Fruit fly (Drosophila melanogaster) ovary, adult (tissue): ENCODE measurements around the gene Hmr.
"Not testable (repeated sequence)": the region's sequence is repeated elsewhere in the genome, so short reads cannot be mapped to it uniquely, and the experiment has no call there.

Source experiments
- CG17801 ChIP-seq: fragments of 200-800 bp; optimal IDR thresholded peaks from 2 replicates; lab custom pipeline; 2019; ENCODE audit warnings: missing biosample characterization, mild to moderate bottlenecking, missing genetic modification characterization, moderate library complexity; ENCODE audit not compliant: partially characterized antibody

The Hmr gene

dm6 chrX:10595813-10596212, at the start of gene Hmr, which contains the start of gene CG2124:
TSS of gene Hmr (minus strand) at chrX:10595855.
TSS of gene CG2124 (plus strand) at chrX:10596122.
- peak; percentile 7 for TF ChIP-seq CG17801

dm6 chrX:10642233-10642751, 46.6 kb upstream of the Hmr start:
- no peak for TF ChIP-seq CG17801

- no peak for TF ChIP-seq CG17801
Measured at dm6 chrX:10628874-10629273, 33.2 kb upstream of the Hmr start.

- TF ChIP-seq CG17801, result no peak
Measured at dm6 chrX:10627062-10627756, 31.6 kb upstream of the Hmr start, which contains the start of the genes CG9806 and X11Lbeta. TSS of gene CG9806 (minus strand) at chrX:10627112. TSS of gene X11Lbeta (plus strand) at chrX:10627737.

- TF ChIP-seq CG17801, result not testable (repeated sequence)
Measured at dm6 chrX:10623125-10623524, 27.5 kb upstream of the Hmr start, which contains the start of gene Rab9Db. TSS of gene Rab9Db (minus strand) at chrX:10623225.

dm6 chrX:10621202-10621990, 25.7 kb upstream of the Hmr start:
- TF ChIP-seq CG17801, result no peak

- no peak for TF ChIP-seq CG17801
Measured at dm6 chrX:10620144-10621005, 24.7 kb upstream of the Hmr start, which contains the start of gene CG43347. TSS of gene CG43347 (minus strand) at chrX:10620190.

dm6 chrX:10618491-10618890, 22.8 kb upstream of the Hmr start:
- no peak for TF ChIP-seq CG17801

dm6 chrX:10615215-10615614, 19.6 kb upstream of the Hmr start:
- TF ChIP-seq CG17801, result no peak

- no peak for TF ChIP-seq CG17801
Measured at dm6 chrX:10613568-10613967, 17.9 kb upstream of the Hmr start.

- no peak for TF ChIP-seq CG17801
Measured at dm6 chrX:10607629-10608028, 12.0 kb upstream of the Hmr start.

- no peak for TF ChIP-seq CG17801
Measured at dm6 chrX:10606889-10607478, 11.3 kb upstream of the Hmr start.

- TF ChIP-seq CG17801, result no peak
Measured at dm6 chrX:10602057-10602764, 6.6 kb upstream of the Hmr start, which contains the start of gene CG1628. TSS of gene CG1628 (minus strand) at chrX:10602714.

dm6 chrX:10601479-10601921, 5.8 kb upstream of the Hmr start:
- peak; percentile 20 for TF ChIP-seq CG17801

- peak; percentile 74 for TF ChIP-seq CG17801
Measured at dm6 chrX:10600254-10600916, 4.7 kb upstream of the Hmr start.
